Fruit fly (Drosophila melanogaster): ENCODE data around the gene CG32812.

DNA sequence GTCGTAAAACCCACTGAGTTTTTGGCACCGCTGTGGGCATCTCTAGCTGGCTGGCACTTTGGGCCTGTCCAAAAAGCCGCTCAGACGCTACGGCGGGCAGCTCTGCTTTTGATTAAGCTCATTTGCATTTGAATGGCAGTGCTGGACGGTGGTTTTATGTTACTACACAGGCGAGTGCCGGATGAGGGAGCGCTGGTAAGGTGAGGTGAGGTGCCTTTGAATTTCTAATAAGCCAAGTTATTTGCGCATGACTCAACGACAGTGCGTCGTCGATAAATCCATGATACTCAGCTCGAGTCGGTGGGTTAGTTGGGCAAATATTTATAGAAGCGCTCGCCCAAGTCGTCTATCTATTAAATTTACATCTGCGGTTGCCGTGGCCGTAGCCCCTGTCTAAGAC lies 2.9 kb upstream of the CG32812 start:
- no peak for TF ChIP-seq Dll (optimal IDR thresholded peaks at IDR 0.05)
- no peak for TF ChIP-seq CG8478 (optimal IDR thresholded peaks at IDR 0.05)
- no peak for TF ChIP-seq psq (optimal IDR thresholded peaks at IDR 0.05)
- TF ChIP-seq EcR (GFP tag; optimal IDR thresholded peaks at IDR 0.05), result no peak
